Fruit fly (Drosophila melanogaster): Measurements from ENCODE around the gene GATAe.

The GATAe gene

DNA sequence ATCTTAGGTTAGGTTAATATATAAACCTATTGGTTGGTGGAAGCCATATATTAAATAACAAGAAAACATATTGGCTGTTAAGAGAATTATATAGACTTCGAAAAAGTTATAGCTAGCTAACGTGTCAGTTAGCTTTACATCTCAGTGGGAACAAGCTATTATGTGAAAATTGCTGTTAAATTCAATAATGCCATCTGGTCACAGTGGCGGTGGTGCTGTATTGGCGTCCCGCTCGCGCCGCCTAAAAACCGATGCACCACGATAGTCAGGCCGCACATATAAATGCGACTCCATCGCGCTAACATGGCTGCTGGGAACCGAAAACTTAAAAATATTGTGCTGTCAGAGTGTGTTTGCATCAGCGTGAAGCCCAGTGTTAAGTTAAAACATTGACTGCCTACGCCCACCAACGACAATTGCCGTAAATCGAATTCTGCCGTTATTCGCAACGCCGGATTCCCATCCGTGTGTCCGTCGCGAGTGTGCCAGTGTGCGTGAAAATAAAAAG lies 35.9 kb upstream of the GATAe start, which contains the start of gene Hel89B (continued):
- TF ChIP-seq CG31388 (GFP tag; optimal IDR thresholded peaks at IDR 0.05) (peak; percentile 24), HLH54F (GFP tag; optimal IDR thresholded peaks at IDR 0.05) (peak; percentile 63), zen (tag; optimal IDR thresholded peaks at IDR 0.05) (peak; percentile 73), CG13123 (GFP tag; optimal IDR thresholded peaks at IDR 0.05) (peak; percentile 41), Fer3 (tag; optimal IDR thresholded peaks at IDR 0.05) (peak; percentile 68), sima (GFP tag; optimal IDR thresholded peaks at IDR 0.05) (peak; percentile 20), CG4820 (GFP tag; optimal IDR thresholded peaks at IDR 0.05) (peak; percentile 30), CG13775 (GFP tag; optimal IDR thresholded peaks at IDR 0.05) (peak; percentile 54), chinmo (GFP tag; IDR thresholded peaks at IDR 0.05; ENCODE audit: partially characterized antibody) (no peak), CG9876 (GFP tag; optimal IDR thresholded peaks at IDR 0.05) (peak; percentile 55), NC2α (GFP tag; optimal IDR thresholded peaks at IDR 0.05) (peak; percentile 82), pita (GFP tag; optimal IDR thresholded peaks at IDR 0.05) (no peak), Ada2b (GFP tag; IDR thresholded peaks at IDR 0.05) (no peak), CG30431 (GFP tag; optimal IDR thresholded peaks at IDR 0.05) (peak; percentile 23), Atf3 (GFP tag; optimal IDR thresholded peaks at IDR 0.05) (peak; percentile 23), Sox102F (GFP tag; optimal IDR thresholded peaks at IDR 0.05) (peak; percentile 67), gcm (GFP tag; optimal IDR thresholded peaks at IDR 0.05) (no peak), CG33557 (GFP tag; optimal IDR thresholded peaks at IDR 0.05) (peak; percentile 5), CG12659 (GFP tag; optimal IDR thresholded peaks at IDR 0.05) (peak; percentile 84), trh (GFP tag; optimal IDR thresholded peaks at IDR 0.05) (peak; percentile 6), Myb (GFP tag; optimal IDR thresholded peaks at IDR 0.05) (peak; percentile 54), CG16863 (GFP tag; optimal IDR thresholded peaks at IDR 0.05) (peak; percentile 18), CG7357 (GFP tag; IDR thresholded peaks at IDR 0.05) (peak; percentile 100), unpg (GFP tag; optimal IDR thresholded peaks at IDR 0.05) (peak; percentile 70), CG8944 (GFP tag; optimal IDR thresholded peaks at IDR 0.05) (peak; percentile 76), cg (GFP tag; optimal IDR thresholded peaks at IDR 0.05) (no peak), Oli (tag; optimal IDR thresholded peaks at IDR 0.05) (peak; percentile 61), CG18619 (GFP tag; optimal IDR thresholded peaks at IDR 0.05) (no peak), bcd (GFP tag; optimal IDR thresholded peaks at IDR 0.05) (peak; percentile 66), Awh (GFP tag; IDR thresholded peaks at IDR 0.05) (no peak), CG10267 (tag; optimal IDR thresholded peaks at IDR 0.05) (peak; percentile 72), stc (GFP tag; IDR thresholded peaks at IDR 0.05) (no peak), Dfd (GFP tag; optimal IDR thresholded peaks at IDR 0.05) (peak in 1 of 2 experiments; percentile 96), ERR (GFP tag; optimal IDR thresholded peaks at IDR 0.05) (no peak), Hr3 (GFP tag; optimal IDR thresholded peaks at IDR 0.05) (peak; percentile 73), nmo (GFP tag; optimal IDR thresholded peaks at IDR 0.05) (peak; percentile 90), CG15073 (GFP tag; optimal IDR thresholded peaks at IDR 0.05) (no peak), Dek (tag; optimal IDR thresholded peaks at IDR 0.05) (peak; percentile 64), CG17829 (tag; optimal IDR thresholded peaks at IDR 0.05) (peak; percentile 68), Fer2 (tag; optimal IDR thresholded peaks at IDR 0.05) (peak; percentile 65), lilli (GFP tag; optimal IDR thresholded peaks at IDR 0.05) (peak; percentile 81), bigmax (GFP tag; optimal IDR thresholded peaks at IDR 0.05) (peak; percentile 85), gem (tag; optimal IDR thresholded peaks at IDR 0.05) (peak; percentile 84), CG17385 (GFP tag; optimal IDR thresholded peaks at IDR 0.05) (no peak), CG30403 (GFP tag; optimal IDR thresholded peaks at IDR 0.05) (peak; percentile 79), oc (tag; optimal IDR thresholded peaks at IDR 0.05) (peak; percentile 5), bsh (GFP tag; optimal IDR thresholded peaks at IDR 0.05) (peak in 1 of 2 experiments; percentile 54), jing (GFP tag; optimal IDR thresholded peaks at IDR 0.05) (peak; percentile 29), CG12155 (GFP tag; optimal IDR thresholded peaks at IDR 0.05) (peak; percentile 67), p53 (GFP tag; optimal IDR thresholded peaks at IDR 0.05) (peak; percentile 26)

Measured in whole organism, embryonic.